Fruit fly (Drosophila melanogaster) whole organism, embryonic: ENCODE measurements around the gene CG7506.

Experiments
- CG11695 ChIP-seq: fragments of 200-800 bp; sonication (Bioruptor generic); IDR thresholded peaks from 3 replicates; pipeline ENCODE4 v1.3.6; 2022; ENCODE audit warnings: missing biosample characterization, missing genetic modification characterization
- CG16779 ChIP-seq: fragments of 200-800 bp; sonication (Bioruptor generic); IDR thresholded peaks from 2 replicates; pipeline ENCODE4 v1.3.6; 2022; ENCODE audit warnings: missing biosample characterization, missing genetic modification characterization
- CG16815 ChIP-seq: fragments of 200-800 bp; sonication (Bioruptor generic); optimal IDR thresholded peaks from 3 replicates; lab custom pipeline; 2017; ENCODE audit warnings: missing biosample characterization, mild to moderate bottlenecking, missing genetic modification characterization
- CG16863 ChIP-seq: fragments of 200-800 bp; sonication (Bioruptor generic); optimal IDR thresholded peaks from 3 replicates; lab custom pipeline; 2016; ENCODE audit warnings: missing biosample characterization, missing genetic modification characterization
- CG6765 ChIP-seq: fragments of 200-800 bp; sonication (Bioruptor generic); optimal IDR thresholded peaks from 3 replicates; lab custom pipeline; 2017; ENCODE audit warnings: missing biosample characterization, mild to moderate bottlenecking, missing genetic modification characterization
- Dp ChIP-seq: fragments of 200-800 bp; sonication (Bioruptor generic); optimal IDR thresholded peaks from 2 replicates; lab custom pipeline; 2018; ENCODE audit warnings: missing biosample characterization, mild to moderate bottlenecking, missing genetic modification characterization, moderate library complexity
- Ets65A ChIP-seq: fragments of 200-800 bp; sonication (Bioruptor generic); peaks from one replicate; lab custom pipeline; 2016; ENCODE audit warnings: missing biosample characterization, missing genetic modification characterization
- aop ChIP-seq: fragments of 200-800 bp; sonication (Bioruptor generic); IDR thresholded peaks from 2 replicates; pipeline ENCODE4 v1.3.6; 2022; ENCODE audit warnings: missing biosample characterization, missing genetic modification characterization
- ftz-f1 ChIP-seq: fragments of 200-800 bp; sonication (Bioruptor generic); optimal IDR thresholded peaks from 2 replicates; lab custom pipeline; 2016; ENCODE audit warnings: missing biosample characterization, missing genetic modification characterization
- jumu ChIP-seq: fragments of 200-800 bp; sonication (Bioruptor generic); optimal IDR thresholded peaks from 3 replicates; lab custom pipeline; 2016; ENCODE audit warnings: missing biosample characterization, missing genetic modification characterization
- lmd ChIP-seq: fragments of 200-800 bp; sonication (Bioruptor generic); IDR thresholded peaks from 2 replicates; pipeline ENCODE4 v1.3.6; 2022; ENCODE audit warnings: missing biosample characterization, missing genetic modification characterization
- trem ChIP-seq: fragments of 200-800 bp; optimal IDR thresholded peaks from 3 replicates; lab custom pipeline; 2019; ENCODE audit warnings: missing biosample characterization, mild to moderate bottlenecking, missing genetic modification characterization, moderate library complexity

DNA sequence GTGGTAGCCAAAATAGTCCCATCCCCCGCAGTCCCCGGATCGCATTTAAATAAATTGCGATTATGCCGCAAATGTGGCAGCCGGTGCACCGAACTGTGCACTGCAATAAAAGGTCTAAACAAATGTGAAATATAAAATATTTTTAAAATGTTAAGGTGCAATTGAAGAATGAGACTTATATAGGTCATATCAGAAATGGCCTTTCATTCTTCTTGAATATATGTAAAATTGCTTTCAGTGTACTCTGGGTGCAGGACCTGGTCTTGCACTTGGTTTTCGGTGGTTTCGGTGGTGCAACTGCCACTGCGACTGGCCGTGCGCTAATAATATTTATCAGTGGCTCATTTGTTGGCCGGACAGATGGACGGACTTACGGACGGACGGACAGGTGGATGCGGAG is 43.1 kb downstream of the CG7506 start:
- TF ChIP-seq CG16863 (GFP tag; lab: Kevin White, UChicago) (no peak), trem (tag; lab: Kevin White, UChicago) (no peak), ftz-f1 (GFP tag; lab: Kevin White, UChicago) (no peak), CG16815 (GFP tag; lab: Kevin White, UChicago) (no peak), Ets65A (GFP tag; lab: Kevin White, UChicago) (no peak), CG11695 (GFP tag; lab: Robert Waterston, UW) (no peak), jumu (GFP tag; lab: Kevin White, UChicago) (no peak), lmd (GFP tag; lab: Robert Waterston, UW) (no peak), aop (GFP tag; lab: Robert Waterston, UW) (no peak), CG16779 (GFP tag; lab: Robert Waterston, UW) (no peak), CG6765 (GFP tag; lab: Kevin White, UChicago) (no peak), Dp (GFP tag; lab: Kevin White, UChicago) (no peak)
